Fruit fly (Drosophila melanogaster) whole organism, pupa: ENCODE results near the gene CG43056.

Source experiments
- CG10348 ChIP-seq: fragments of 200-800 bp; sonication (Bioruptor generic); IDR thresholded peaks from 2 replicates; pipeline ENCODE4 v1.3.6; 2022; ENCODE audit warnings: missing biosample characterization, missing genetic modification characterization
- CG12605 ChIP-seq: fragments of 200-800 bp; sonication (Bioruptor generic); IDR thresholded peaks from 2 replicates; pipeline ENCODE4 v1.3.6; 2022; ENCODE audit warnings: missing biosample characterization, missing genetic modification characterization
- CG13204 ChIP-seq: fragments of 200-800 bp; sonication (Bioruptor generic); optimal IDR thresholded peaks from 2 replicates; lab custom pipeline; 2018; ENCODE audit warnings: missing biosample characterization, mild to moderate bottlenecking, missing genetic modification characterization, moderate library complexity
- CG14655 ChIP-seq: fragments of 200-800 bp; sonication (Bioruptor generic); optimal IDR thresholded peaks from 3 replicates; lab custom pipeline; 2017; ENCODE audit warnings: mild to moderate bottlenecking, missing biosample characterization, missing genetic modification reagents, missing genetic modification characterization
- CG15710 ChIP-seq: fragments of 200-800 bp; sonication (Bioruptor generic); optimal IDR thresholded peaks from 2 replicates; lab custom pipeline; 2018; ENCODE audit warnings: missing biosample characterization, mild to moderate bottlenecking, missing genetic modification characterization, moderate library complexity
- CG17806 ChIP-seq: fragments of 200-800 bp; sonication (Bioruptor generic); optimal IDR thresholded peaks from 2 replicates; lab custom pipeline; 2018; ENCODE audit warnings: missing biosample characterization, mild to moderate bottlenecking, missing genetic modification characterization, moderate library complexity
- CG32121 ChIP-seq: fragments of 200-800 bp; sonication (Bioruptor generic); IDR thresholded peaks from 2 replicates; pipeline ENCODE4 v1.3.6; 2022; ENCODE audit warnings: missing biosample characterization, missing genetic modification characterization
- CG34367 ChIP-seq: fragments of 200-800 bp; sonication (Bioruptor generic); optimal IDR thresholded peaks from 2 replicates; lab custom pipeline; 2018; ENCODE audit warnings: missing biosample characterization, mild to moderate bottlenecking, missing genetic modification characterization
- CG4496 ChIP-seq: fragments of 200-800 bp; sonication (Bioruptor generic); IDR thresholded peaks from 3 replicates; pipeline ENCODE4 v1.3.6; 2022; ENCODE audit warnings: missing biosample characterization, missing genetic modification characterization
- CG8159 ChIP-seq: fragments of 200-800 bp; sonication (Bioruptor generic); optimal IDR thresholded peaks from 3 replicates; lab custom pipeline; 2018; ENCODE audit warnings: missing biosample characterization, mild to moderate bottlenecking, missing genetic modification characterization, moderate library complexity
- CG8301 ChIP-seq: fragments of 200-800 bp; sonication (Bioruptor generic); optimal IDR thresholded peaks from 2 replicates; lab custom pipeline; 2018; ENCODE audit warnings: missing biosample characterization, mild to moderate bottlenecking, missing genetic modification characterization
- CG9948 ChIP-seq: fragments of 200-800 bp; sonication (Bioruptor generic); optimal IDR thresholded peaks from 2 replicates; lab custom pipeline; 2018; ENCODE audit warnings: missing biosample characterization, mild to moderate bottlenecking, missing genetic modification characterization, moderate library complexity
- D1 ChIP-seq: fragments of 200-800 bp; sonication (Bioruptor generic); optimal IDR thresholded peaks from 2 replicates; lab custom pipeline; 2018; ENCODE audit warnings: missing biosample characterization, mild to moderate bottlenecking, missing genetic modification characterization, moderate library complexity
- EcR ChIP-seq: fragments of 200-800 bp; sonication (Bioruptor generic); optimal IDR thresholded peaks from 3 replicates; lab custom pipeline; 2019; ENCODE audit warnings: missing biosample characterization, missing genetic modification characterization, mild to moderate bottlenecking, moderate library complexity, missing genetic modification reagents
- Ets98B ChIP-seq: fragments of 200-800 bp; sonication (Bioruptor generic); IDR thresholded peaks from 2 replicates; pipeline ENCODE4 v1.3.6; 2022; ENCODE audit warnings: missing biosample characterization, missing genetic modification characterization
- Pif1A ChIP-seq: fragments of 200-800 bp; sonication (Bioruptor generic); optimal IDR thresholded peaks from 3 replicates; lab custom pipeline; 2016; ENCODE audit warnings: missing biosample characterization, missing genetic modification characterization
- Pif1B ChIP-seq: fragments of 200-800 bp; sonication (Bioruptor generic); optimal IDR thresholded peaks from 3 replicates; lab custom pipeline; 2016; ENCODE audit warnings: missing biosample characterization, missing genetic modification characterization
- Snoo ChIP-seq: fragments of 200-800 bp; sonication (Bioruptor generic); optimal IDR thresholded peaks from 3 replicates; lab custom pipeline; 2017; ENCODE audit warnings: missing biosample characterization, mild to moderate bottlenecking, missing genetic modification characterization, inconsistent platforms
- fd96Ca ChIP-seq: fragments of 200-800 bp; sonication (Bioruptor generic); IDR thresholded peaks from 3 replicates; pipeline ENCODE4 v1.3.6; 2022; ENCODE audit warnings: missing biosample characterization, missing genetic modification characterization
- gl ChIP-seq: fragments of 200-800 bp; sonication (Bioruptor generic); optimal IDR thresholded peaks from 2 replicates; lab custom pipeline; 2018; ENCODE audit warnings: missing biosample characterization, mild to moderate bottlenecking, missing genetic modification characterization
- rn ChIP-seq: fragments of 200-800 bp; sonication (Bioruptor generic); IDR thresholded peaks from 2 replicates; pipeline ENCODE4 v1.3.6; 2022; ENCODE audit warnings: missing biosample characterization, missing genetic modification characterization

CG43056 gene

DNA sequence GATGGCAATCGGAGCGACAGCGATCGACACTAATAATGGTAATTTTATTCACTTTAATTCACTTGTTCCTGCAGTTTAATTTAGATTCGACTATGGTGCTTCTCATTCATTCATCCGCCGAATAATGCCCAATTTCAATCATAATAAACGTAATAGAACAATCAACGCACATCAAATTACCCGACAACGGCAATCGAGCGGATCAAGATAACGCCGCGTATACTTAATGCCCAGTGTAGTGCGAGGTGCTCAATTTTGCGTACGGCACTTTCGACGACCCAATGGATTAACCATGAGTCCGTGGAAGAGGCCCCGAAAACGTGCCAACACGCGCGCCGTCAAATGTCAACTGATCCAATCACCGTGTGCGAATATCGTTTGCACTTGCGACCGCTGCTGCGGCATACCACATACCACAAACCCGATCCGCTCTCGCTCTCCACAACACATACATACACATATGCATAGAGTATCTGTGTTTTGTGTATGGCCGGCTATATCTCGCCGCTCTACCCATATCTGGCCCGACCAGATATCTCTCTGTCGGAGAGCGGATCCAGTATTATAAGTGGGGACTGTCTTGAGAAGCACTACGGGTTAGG, 39.2 kb downstream of the CG43056 start, which contains the start of gene ine:
Gene ine (minus strand): TSS at position 351 of the 602 bp plus-strand sequence.
- TF ChIP-seq CG13204 (GFP tag; lab: Kevin White, UChicago) (no peak), EcR (GFP tag; lab: Kevin White, UChicago) (no peak), Ets98B (peak; percentile 67; the same call in 1 of the 2 replicates), D1 (no peak), CG34367 (tag; lab: Kevin White, UChicago) (no peak), gl (no peak), CG17806 (no peak), CG9948 (tag; lab: Kevin White, UChicago) (no peak), CG14655 (GFP tag; lab: Kevin White, UChicago) (no peak), CG12605 (peak; percentile 29; the same call in 1 of the 2 replicates), CG8159 (tag; lab: Kevin White, UChicago) (no peak), CG10348 (GFP tag; lab: Robert Waterston, UW) (no peak), CG32121 (peak; percentile 42; the same call in 1 of the 2 replicates), Pif1B (GFP tag; lab: Kevin White, UChicago) (no peak), Snoo (tag; lab: Kevin White, UChicago) (no peak), CG15710 (tag; lab: Kevin White, UChicago) (no peak), Pif1A (no peak), CG4496 (GFP tag; lab: Robert Waterston, UW) (peak; percentile 64; the same call in 2 of the 3 replicates), fd96Ca (GFP tag; lab: Robert Waterston, UW) (peak; percentile 58; the same call in 2 of the 3 replicates), rn (GFP tag; lab: Robert Waterston, UW) (no peak), CG8301 (tag; lab: Kevin White, UChicago) (no peak)

dm6 chr2L:4477978-4478377, 40.4 kb downstream of the CG43056 start:
- TF ChIP-seq CG4496 (GFP tag; lab: Robert Waterston, UW) (peak; percentile 32; the same call in 1 of the 3 replicates), CG14655 (GFP tag; lab: Kevin White, UChicago) (no peak), CG9948 (tag; lab: Kevin White, UChicago) (no peak)
